Fruit fly (Drosophila melanogaster) whole organism: ENCODE measurements around the gene eIF3f1.

ENCODE experiments used
- CG8478 ChIP-seq: fragments of >200 bp; optimal IDR thresholded peaks from 2 replicates; lab custom pipeline; 2018; ENCODE audit warnings: inconsistent platforms
- Dll ChIP-seq: fragments of >200 bp; optimal IDR thresholded peaks from 2 replicates; lab custom pipeline; 2017
- EcR ChIP-seq, 2 experiments: fragments of >200 bp; optimal IDR thresholded peaks; 2 replicates each; lab custom pipeline; 2017; ENCODE audit warnings: missing biosample characterization in 2 of 2, missing genetic modification characterization in 2 of 2, missing genetic modification reagents in 2 of 2
- pan ChIP-seq: fragments of >200 bp; optimal IDR thresholded peaks from 2 replicates; lab custom pipeline; 2017
- psq ChIP-seq: fragments of >200 bp; optimal IDR thresholded peaks from 2 replicates; lab custom pipeline; 2017
- usp ChIP-seq: fragments of >200 bp; optimal IDR thresholded peaks from 2 replicates; lab custom pipeline; 2017; ENCODE audit warnings: missing biosample characterization, missing genetic modification characterization, mixed read lengths

The eIF3f1 gene

dm6 chr3R:4694805-4695204 lies 19.2 kb downstream of the eIF3f1 start:
- no peak for TF ChIP-seq EcR (GFP tag; optimal IDR thresholded peaks at IDR 0.05; lab: Kevin White, UChicago)
- no peak for TF ChIP-seq psq
- no peak for TF ChIP-seq Dll (lab: Kevin White, UChicago)
- TF ChIP-seq pan (lab: Kevin White, UChicago): no peak
- TF ChIP-seq usp (GFP tag; lab: Kevin White, UChicago): no peak
- no peak for TF ChIP-seq CG8478

dm6 chr3R:4690508-4690907 lies 23.5 kb downstream of the eIF3f1 start, which contains the start of gene CG33927:
Gene CG33927, minus strand, starts transcription at chr3R:4690608.
- TF ChIP-seq EcR (GFP tag; optimal IDR thresholded peaks at IDR 0.05; lab: Kevin White, UChicago): no peak
- no peak for TF ChIP-seq psq
- no peak for TF ChIP-seq Dll (lab: Kevin White, UChicago)
- TF ChIP-seq CG8478: no peak
- no peak for TF ChIP-seq usp (GFP tag; lab: Kevin White, UChicago)
- TF ChIP-seq pan (lab: Kevin White, UChicago): no peak

dm6 chr3R:4687207-4687606 lies 26.8 kb downstream of the eIF3f1 start:
- TF ChIP-seq CG8478: no peak
- no peak for TF ChIP-seq EcR (GFP tag; optimal IDR thresholded peaks at IDR 0.05; lab: Kevin White, UChicago)
- TF ChIP-seq psq: no peak
- no peak for TF ChIP-seq usp (GFP tag; lab: Kevin White, UChicago)
- no peak for TF ChIP-seq pan (lab: Kevin White, UChicago)
- TF ChIP-seq Dll (lab: Kevin White, UChicago): no peak

dm6 chr3R:4678362-4678761 lies 35.6 kb downstream of the eIF3f1 start:
- TF ChIP-seq pan (lab: Kevin White, UChicago): no peak
- no peak for TF ChIP-seq psq
- TF ChIP-seq CG8478: no peak
- no peak for TF ChIP-seq EcR (GFP tag; optimal IDR thresholded peaks at IDR 0.05; lab: Kevin White, UChicago)
- TF ChIP-seq usp (GFP tag; lab: Kevin White, UChicago): no peak
- no peak for TF ChIP-seq Dll (lab: Kevin White, UChicago)

dm6 chr3R:4676981-4677665 lies 36.9 kb downstream of the eIF3f1 start:
- TF ChIP-seq usp (GFP tag; lab: Kevin White, UChicago) (no peak), EcR (GFP tag; optimal IDR thresholded peaks at IDR 0.05; lab: Kevin White, UChicago) (peak in 1 of 2 experiments; percentile 51)

dm6 chr3R:4667399-4668201 lies 46.4 kb downstream of the eIF3f1 start:
- TF ChIP-seq EcR (GFP tag; optimal IDR thresholded peaks at IDR 0.05; lab: Kevin White, UChicago): peak in 1 of 2 experiments; percentile 96
- TF ChIP-seq pan (lab: Kevin White, UChicago): no peak
- no peak for TF ChIP-seq Dll (lab: Kevin White, UChicago)
- no peak for TF ChIP-seq psq
- TF ChIP-seq CG8478: no peak
- no peak for TF ChIP-seq usp (GFP tag; lab: Kevin White, UChicago)

dm6 chr3R:4666014-4666652 lies 47.8 kb downstream of the eIF3f1 start:
- no peak for TF ChIP-seq EcR (GFP tag; optimal IDR thresholded peaks at IDR 0.05; lab: Kevin White, UChicago)
- no peak for TF ChIP-seq usp (GFP tag; lab: Kevin White, UChicago)
- no peak for TF ChIP-seq psq
- no peak for TF ChIP-seq pan (lab: Kevin White, UChicago)
- no peak for TF ChIP-seq Dll (lab: Kevin White, UChicago)
- TF ChIP-seq CG8478: no peak

dm6 chr3R:4664947-4665346 lies 49.0 kb downstream of the eIF3f1 start:
- TF ChIP-seq CG8478: no peak
- no peak for TF ChIP-seq Dll (lab: Kevin White, UChicago)
- no peak for TF ChIP-seq psq
- no peak for TF ChIP-seq usp (GFP tag; lab: Kevin White, UChicago)
- no peak for TF ChIP-seq pan (lab: Kevin White, UChicago)
- no peak for TF ChIP-seq EcR (GFP tag; optimal IDR thresholded peaks at IDR 0.05; lab: Kevin White, UChicago)

- TF ChIP-seq psq (no peak), usp (GFP tag; lab: Kevin White, UChicago) (no peak), CG8478 (no peak), Dll (lab: Kevin White, UChicago) (no peak), pan (lab: Kevin White, UChicago) (no peak), EcR (GFP tag; optimal IDR thresholded peaks at IDR 0.05; lab: Kevin White, UChicago) (no peak)
These were observed 49.8 kb downstream of the eIF3f1 start for dm6 chr3R:4664199-4664598.

- TF ChIP-seq EcR (GFP tag; optimal IDR thresholded peaks at IDR 0.05; lab: Kevin White, UChicago) (no peak), Dll (lab: Kevin White, UChicago) (no peak), CG8478 (no peak), psq (no peak), usp (GFP tag; lab: Kevin White, UChicago) (no peak), pan (lab: Kevin White, UChicago) (no peak)
These were observed 50.9 kb downstream of the eIF3f1 start for dm6 chr3R:4663068-4663467.
